Fruit fly (Drosophila melanogaster): ENCODE results near the gene Wdr81.

Wdr81 gene

dm6 chr2L:12004211-12004979 is 16.4 kb downstream of the Wdr81 start:
- TF ChIP-seq br (GFP tag; optimal IDR thresholded peaks at IDR 0.05) (no peak), CG32264 (GFP tag; optimal IDR thresholded peaks at IDR 0.05) (no peak), foxo (GFP tag; optimal IDR thresholded peaks at IDR 0.05) (peak in 1 of 2 experiments; percentile 22), HLH106 (tag; optimal IDR thresholded peaks at IDR 0.05) (no peak), dl (GFP tag; optimal IDR thresholded peaks at IDR 0.05; ENCODE audit: insufficient read depth in 1 of 2, partially characterized antibody in 2 of 2) (peak in 1 of 2 experiments; percentile 31), rgr (GFP tag; optimal IDR thresholded peaks at IDR 0.05) (peak; percentile 11), OdsH (GFP tag; optimal IDR thresholded peaks at IDR 0.05) (peak; percentile 44), sv (GFP tag; optimal IDR thresholded peaks at IDR 0.05) (peak; percentile 28)

dm6 chr2L:12003792-12004210 is 17.0 kb downstream of the Wdr81 start:
- peak; percentile 1 for TF ChIP-seq lola (GFP tag; optimal IDR thresholded peaks at IDR 0.05)
- no peak for TF ChIP-seq h (GFP tag; optimal IDR thresholded peaks at IDR 0.05)
- no peak for TF ChIP-seq rgr (GFP tag; optimal IDR thresholded peaks at IDR 0.05)
- TF ChIP-seq dsf (GFP tag; optimal IDR thresholded peaks at IDR 0.05; ENCODE audit: borderline replicate concordance) = no peak
- TF ChIP-seq br (GFP tag; optimal IDR thresholded peaks at IDR 0.05) = no peak
- peak; percentile 22 for TF ChIP-seq Hr83 (GFP tag; optimal IDR thresholded peaks at IDR 0.05; ENCODE audit: poor library complexity, severe bottlenecking)
- TF ChIP-seq foxo (GFP tag; optimal IDR thresholded peaks at IDR 0.05) = peak in 1 of 2 experiments; percentile 32
- no peak for TF ChIP-seq Jra (GFP tag; optimal IDR thresholded peaks at IDR 0.05)

dm6 chr2L:12002922-12003791 is 17.6 kb downstream of the Wdr81 start:
- TF ChIP-seq dmrt93B (GFP tag; optimal IDR thresholded peaks at IDR 0.05) = no peak
- no peak for TF ChIP-seq Rel (GFP tag; optimal IDR thresholded peaks at IDR 0.05)
- peak; percentile 99 for TF ChIP-seq Rel (tag; optimal IDR thresholded peaks at IDR 0.05)
- TF ChIP-seq Jra (GFP tag; optimal IDR thresholded peaks at IDR 0.05) = peak; percentile 40
- TF ChIP-seq Hnf4 (GFP tag; optimal IDR thresholded peaks at IDR 0.05) = peak; percentile 8
- no peak for TF ChIP-seq pan (optimal IDR thresholded peaks at IDR 0.05)
- TF ChIP-seq sv (GFP tag; optimal IDR thresholded peaks at IDR 0.05) = no peak
- TF ChIP-seq N (GFP tag; optimal IDR thresholded peaks at IDR 0.05) = no peak
- peak; percentile 49 for TF ChIP-seq HLH106 (tag; optimal IDR thresholded peaks at IDR 0.05)
- peak; percentile 50 for TF ChIP-seq Hr83 (GFP tag; optimal IDR thresholded peaks at IDR 0.05; ENCODE audit: poor library complexity, severe bottlenecking)
- no peak for TF ChIP-seq lola (GFP tag; optimal IDR thresholded peaks at IDR 0.05)
- TF ChIP-seq rgr (GFP tag; optimal IDR thresholded peaks at IDR 0.05) = peak; percentile 2
- TF ChIP-seq OdsH (GFP tag; optimal IDR thresholded peaks at IDR 0.05) = peak; percentile 1
- peak; percentile 5 for TF ChIP-seq fru (GFP tag; optimal IDR thresholded peaks at IDR 0.05)
- TF ChIP-seq psq (GFP tag; optimal IDR thresholded peaks at IDR 0.05) = peak; percentile 0
- peak; percentile 20 for TF ChIP-seq Sp1 (GFP tag; optimal IDR thresholded peaks at IDR 0.05)
- no peak for TF ChIP-seq jim (GFP tag; optimal IDR thresholded peaks at IDR 0.05)
- TF ChIP-seq Hr78 (GFP tag; optimal IDR thresholded peaks at IDR 0.05) = no peak
- TF ChIP-seq Myc (optimal IDR thresholded peaks at IDR 0.05) = no peak
- peak in 1 of 2 experiments; percentile 46 for TF ChIP-seq foxo (GFP tag; optimal IDR thresholded peaks at IDR 0.05)
- TF ChIP-seq dl (GFP tag; optimal IDR thresholded peaks at IDR 0.05; ENCODE audit: insufficient read depth in 1 of 2, partially characterized antibody in 2 of 2) = peak; percentile 64 to 90
- peak; percentile 88 for TF ChIP-seq h (GFP tag; optimal IDR thresholded peaks at IDR 0.05)
- no peak for TF ChIP-seq Abd-B (GFP tag; optimal IDR thresholded peaks at IDR 0.05)
- TF ChIP-seq woc (GFP tag; optimal IDR thresholded peaks at IDR 0.05) = peak; percentile 84
- peak; percentile 63 for TF ChIP-seq br (GFP tag; optimal IDR thresholded peaks at IDR 0.05)
- no peak for TF ChIP-seq usp (GFP tag; optimal IDR thresholded peaks at IDR 0.05)
- peak; percentile 8 for TF ChIP-seq Dfd (GFP tag; optimal IDR thresholded peaks at IDR 0.05)
- TF ChIP-seq CG9705 (GFP tag; optimal IDR thresholded peaks at IDR 0.05) = no peak

dm6 chr2L:12002051-12002450 is 18.7 kb downstream of the Wdr81 start, which contains the start of gene Hacd1:
Gene Hacd1, minus strand, starts transcription at chr2L:12002266.
- TF ChIP-seq Rel (GFP tag; optimal IDR thresholded peaks at IDR 0.05) (no peak), Rel (tag; optimal IDR thresholded peaks at IDR 0.05) (peak; percentile 7), OdsH (GFP tag; optimal IDR thresholded peaks at IDR 0.05) (no peak)

Data from whole organism, wandering third instar larva.